Worm (Caenorhabditis elegans): ENCODE data around the gene pck-1.

Gene pck-1

ce11 chrIII:62383-62873 is 3.6 kb downstream of the pck-1 start:
- TF ChIP-seq Y95B8A.8 (GFP tag; IDR thresholded peaks at IDR 0.05) (no peak), hmg-1.2 (GFP tag; IDR thresholded peaks at IDR 0.05) (peak; percentile 33; the same call in 1 of the 2 replicates), pbrm-1 (GFP tag; IDR thresholded peaks at IDR 0.05) (peak; percentile 68), athp-1 (tag; optimal IDR thresholded peaks at IDR 0.05) (peak; percentile 54), lin-35 (GFP tag; optimal IDR thresholded peaks at IDR 0.05) (peak in 1 of 3 experiments; percentile 79), ZK185.1 (tag; optimal IDR thresholded peaks at IDR 0.05; ENCODE audit: poor library complexity, severe bottlenecking) (peak; percentile 15), tbp1 (GFP tag; optimal IDR thresholded peaks at IDR 0.05) (no peak), B0336.3 (GFP tag; IDR thresholded peaks at IDR 0.05) (peak; percentile 70), lin-26 (GFP tag; IDR thresholded peaks at IDR 0.05) (0 out of 2 replicates have a peak, but pooled peaks have one; percentile 39), ceh-79 (tag; optimal IDR thresholded peaks at IDR 0.05) (no peak), nhr-80 (tag; optimal IDR thresholded peaks at IDR 0.05) (no peak), mcd-1 (GFP tag; IDR thresholded peaks at IDR 0.05) (0 out of 2 replicates have a peak, but pooled peaks have one; percentile 25), lin-54 (GFP tag; optimal IDR thresholded peaks at IDR 0.05) (peak; percentile 14), K11D2.4 (GFP tag; IDR thresholded peaks at IDR 0.05) (peak; percentile 79), egl-44 (GFP tag; IDR thresholded peaks at IDR 0.05) (no peak), lin-40 (tag; optimal IDR thresholded peaks at IDR 0.05) (peak; percentile 62), ama-1 (optimal IDR thresholded peaks at IDR 0.05) (no peak), ama-1 (GFP tag; optimal IDR thresholded peaks at IDR 0.05) (peak in 1 of 2 experiments; percentile 85), Y56A3A.18 (GFP tag; IDR thresholded peaks at IDR 0.05) (0 out of 2 replicates have a peak, but pooled peaks have one; percentile 30), cebp-1 (GFP tag; IDR thresholded peaks at IDR 0.05) (no peak), cebp-1 (tag; optimal IDR thresholded peaks at IDR 0.05) (peak; percentile 56), tlf-1 (GFP tag; optimal IDR thresholded peaks at IDR 0.05) (peak; percentile 25), K12H6.12 (tag; optimal IDR thresholded peaks at IDR 0.05) (peak; percentile 41), B0035.1 (tag; optimal IDR thresholded peaks at IDR 0.05) (peak; percentile 83), let-607 (tag; optimal IDR thresholded peaks at IDR 0.05) (peak in 1 of 2 experiments; percentile 21), ekl-4 (GFP tag; IDR thresholded peaks at IDR 0.05) (0 out of 2 replicates have a peak, but pooled peaks have one; percentile 15), nfyb-1 (GFP tag; IDR thresholded peaks at IDR 0.05) (peak; percentile 38; the same call in 1 of the 2 replicates)

ce11 chrIII:61045-61444 is 5.0 kb downstream of the pck-1 start, which contains the start of gene btb-5:
btb-5 (minus strand) TSS chrIII:61145.
- TF ChIP-seq zfh-2 (GFP tag; conservative IDR thresholded peaks at IDR 0.05) (no peak), F57C9.4 (tag; optimal IDR thresholded peaks at IDR 0.05) (no peak), F57A8.1 (GFP tag; optimal IDR thresholded peaks at IDR 0.05) (no peak), aptf-2 (GFP tag; conservative IDR thresholded peaks at IDR 0.05) (no peak), T26A5.8 (tag; optimal IDR thresholded peaks at IDR 0.05) (no peak), rec-8 (tag; optimal IDR thresholded peaks at IDR 0.05) (no peak), nfya-1 (tag; optimal IDR thresholded peaks at IDR 0.05; ENCODE audit: borderline replicate concordance, insufficient read depth) (no peak), ZK185.1 (tag; optimal IDR thresholded peaks at IDR 0.05; ENCODE audit: poor library complexity, severe bottlenecking) (no peak), ets-4 (GFP tag; optimal IDR thresholded peaks at IDR 0.05) (no peak), D2030.7 (GFP tag; IDR thresholded peaks at IDR 0.05) (no peak), hlh-26 (GFP tag; conservative IDR thresholded peaks at IDR 0.05) (no peak), Y53F4B.3 (GFP tag; IDR thresholded peaks at IDR 0.05) (no peak), nhr-179 (tag; optimal IDR thresholded peaks at IDR 0.05) (no peak), C17E4.6 (GFP tag; IDR thresholded peaks at IDR 0.05) (no peak)
